Worm (Caenorhabditis elegans) whole organism, L2 larva: ENCODE measurements around the gene oac-37.

Source experiments
- elt-1 ChIP-seq: fragments of 150-350 bp; optimal IDR thresholded peaks from 2 replicates; lab custom pipeline; 2014; ENCODE audit warnings: missing biosample characterization, missing genetic modification characterization
- elt-3 ChIP-seq: sonication (generic microtip); optimal IDR thresholded peaks from 2 replicates; lab custom pipeline; 2017; ENCODE audit warnings: missing biosample characterization, missing genetic modification characterization
- lin-13 ChIP-seq: fragments of 150-350 bp; optimal IDR thresholded peaks from 2 replicates; lab custom pipeline; 2014; ENCODE audit warnings: missing biosample characterization, missing genetic modification reagents, missing genetic modification characterization
- nhr-10 ChIP-seq: sonication (generic microtip); optimal IDR thresholded peaks from 2 replicates; lab custom pipeline; 2017; ENCODE audit warnings: missing biosample characterization, missing genetic modification characterization
- nhr-12 ChIP-seq: fragments of 150-350 bp; optimal IDR thresholded peaks from 2 replicates; lab custom pipeline; 2014; ENCODE audit warnings: missing biosample characterization, missing genetic modification characterization
- nhr-129 ChIP-seq: fragments of 150-350 bp; optimal IDR thresholded peaks from 2 replicates; lab custom pipeline; 2014; ENCODE audit warnings: missing biosample characterization, missing genetic modification characterization
- nhr-237 ChIP-seq: fragments of 150-350 bp; optimal IDR thresholded peaks from 2 replicates; lab custom pipeline; 2014; ENCODE audit warnings: missing biosample characterization, missing genetic modification characterization
- nhr-25 ChIP-seq: fragments of 150-350 bp; sonication (generic microtip); optimal IDR thresholded peaks from 3 replicates; lab custom pipeline; 2014; ENCODE audit warnings: missing biosample characterization, missing genetic modification characterization
- nhr-6 ChIP-seq: fragments of 150-350 bp; optimal IDR thresholded peaks from 2 replicates; lab custom pipeline; 2014; ENCODE audit warnings: missing biosample characterization, missing genetic modification characterization
- sem-4 ChIP-seq: fragments of 150-350 bp; optimal IDR thresholded peaks from 2 replicates; lab custom pipeline; 2014; ENCODE audit warnings: missing biosample characterization, missing genetic modification reagents, missing genetic modification characterization
- skn-1 ChIP-seq: sonication (generic microtip); optimal IDR thresholded peaks from 2 replicates; lab custom pipeline; 2017; ENCODE audit warnings: missing biosample characterization, missing genetic modification characterization
- snpc-4 ChIP-seq: fragments of 150-350 bp; optimal IDR thresholded peaks from 2 replicates; lab custom pipeline; 2014; ENCODE audit warnings: missing biosample characterization, missing genetic modification characterization
- unc-55 ChIP-seq: fragments of 150-350 bp; sonication (generic microtip); optimal IDR thresholded peaks from 3 replicates; lab custom pipeline; 2014; ENCODE audit warnings: missing biosample characterization, missing genetic modification reagents, missing genetic modification characterization
- unc-62 ChIP-seq: fragments of 150-350 bp; optimal IDR thresholded peaks from 2 replicates; lab custom pipeline; 2014; ENCODE audit warnings: missing biosample characterization, missing genetic modification reagents, missing genetic modification characterization

- TF ChIP-seq lin-13 (GFP tag; lab: Kevin White, UChicago) (no peak), unc-62 (GFP tag; lab: Kevin White, UChicago) (no peak), nhr-10 (no peak), nhr-25 (no peak), sem-4 (tag; lab: Kevin White, UChicago) (no peak), nhr-237 (tag; lab: Kevin White, UChicago) (no peak), elt-3 (tag; lab: Kevin White, UChicago) (no peak), nhr-12 (no peak), skn-1 (tag; lab: Kevin White, UChicago) (no peak), nhr-129 (tag; lab: Kevin White, UChicago) (no peak), snpc-4 (no peak), nhr-6 (tag; lab: Kevin White, UChicago) (no peak), unc-55 (GFP tag; lab: Kevin White, UChicago) (no peak), elt-1 (tag; lab: Kevin White, UChicago) (no peak)
Observed at ce11 chrIV:14177058-14177457, 31.4 kb downstream of the oac-37 start, which contains the start of gene R05A10.2.
